Worm (Caenorhabditis elegans) whole organism, young adult: ENCODE results near the gene C04H5.7.
A peak's percentile ranks its signal among the peaks of the same experiment; 100 is the strongest.

Experiments
- B0261.1 ChIP-seq: sonication (generic microtip); optimal IDR thresholded peaks from 2 replicates; lab custom pipeline; 2016; ENCODE audit warnings: mild to moderate bottlenecking, missing genetic modification characterization, moderate library complexity, missing compliant biosample characterization
- C06A6.2 ChIP-seq: fragments of 200-800 bp; sonication (Bioruptor generic); conservative IDR thresholded peaks from 2 replicates; pipeline ENCODE4 v1.3.6; 2022; ENCODE audit warnings: missing genetic modification characterization, missing compliant biosample characterization
- D2030.7 ChIP-seq: fragments of 200-800 bp; sonication (Bioruptor generic); IDR thresholded peaks from 2 replicates; pipeline ENCODE4 v1.3.6; 2022; ENCODE audit warnings: missing genetic modification reagents, missing genetic modification characterization, missing compliant biosample characterization
- F10E7.11 ChIP-seq: sonication (generic microtip); optimal IDR thresholded peaks from 2 replicates; lab custom pipeline; 2017; ENCODE audit warnings: mild to moderate bottlenecking, missing genetic modification characterization, moderate library complexity, missing compliant biosample characterization
- F23B12.7 ChIP-seq: sonication (generic microtip); optimal IDR thresholded peaks from 2 replicates; lab custom pipeline; 2017; ENCODE audit warnings: missing genetic modification characterization, mild to moderate bottlenecking, missing compliant biosample characterization, antibody characterized with exemption, moderate library complexity; ENCODE audit not compliant: insufficient read depth
- F37B4.10 ChIP-seq: fragments of 200-800 bp; sonication (Bioruptor generic); IDR thresholded peaks from 2 replicates; pipeline ENCODE4 v1.3.6; 2022; ENCODE audit warnings: missing genetic modification characterization, missing compliant biosample characterization
- F49E8.2 ChIP-seq: sonication (generic microtip); optimal IDR thresholded peaks from 3 replicates; lab custom pipeline; 2017; ENCODE audit warnings: missing genetic modification characterization, mild to moderate bottlenecking, missing compliant biosample characterization, antibody characterized with exemption, moderate library complexity; ENCODE audit not compliant: insufficient read depth
- T07F8.4 ChIP-seq: sonication (generic microtip); optimal IDR thresholded peaks from 2 replicates; lab custom pipeline; 2016; ENCODE audit warnings: mild to moderate bottlenecking, missing genetic modification characterization, moderate library complexity, missing compliant biosample characterization
- Y95B8A.8 ChIP-seq: fragments of 200-800 bp; sonication (Bioruptor generic); IDR thresholded peaks from 2 replicates; pipeline ENCODE4 v1.3.6; 2022; ENCODE audit warnings: missing genetic modification reagents, missing genetic modification characterization, missing compliant biosample characterization
- aptf-3 ChIP-seq: fragments of 200-800 bp; sonication (Bioruptor generic); IDR thresholded peaks from 2 replicates; pipeline ENCODE4 v1.3.6; 2022; ENCODE audit warnings: missing genetic modification characterization, missing compliant biosample characterization
- atf-7 ChIP-seq: sonication (generic microtip); optimal IDR thresholded peaks from 2 replicates; lab custom pipeline; 2017; ENCODE audit warnings: mild to moderate bottlenecking, missing genetic modification characterization, missing compliant biosample characterization
- athp-1 ChIP-seq: sonication (generic microtip); optimal IDR thresholded peaks from 2 replicates; lab custom pipeline; 2017; ENCODE audit warnings: mild to moderate bottlenecking, missing genetic modification characterization, missing compliant biosample characterization
- attf-5 ChIP-seq: fragments of 200-800 bp; sonication (Bioruptor generic); optimal IDR thresholded peaks from 2 replicates; lab custom pipeline; 2018; ENCODE audit warnings: mild to moderate bottlenecking, missing genetic modification characterization, missing compliant biosample characterization
- attf-6 ChIP-seq: fragments of 200-800 bp; sonication (Bioruptor generic); IDR thresholded peaks from 2 replicates; pipeline ENCODE4 v1.3.6; 2022; ENCODE audit warnings: missing genetic modification reagents, missing genetic modification characterization, missing compliant biosample characterization
- cebp-1 ChIP-seq, 2 experiments: fragments of 200-800 bp in 1 of 2; sonication (Bioruptor generic) in 1 of 2; sonication (generic microtip) in 1 of 2; IDR thresholded peaks in 1 of 2; optimal IDR thresholded peaks in 1 of 2; 2 replicates each; pipeline versions ENCODE4 v1.3.6 to Lab custom; 2017 to 2022; ENCODE audit warnings: missing compliant biosample characterization in 2 of 2, missing genetic modification characterization in 2 of 2, mild to moderate bottlenecking in 1 of 2, missing genetic modification reagents in 1 of 2, moderate library complexity in 1 of 2
- cebp-2 ChIP-seq: fragments of 200-800 bp; sonication (Bioruptor generic); IDR thresholded peaks from 2 replicates; pipeline ENCODE4 v1.3.6; 2022; ENCODE audit warnings: missing genetic modification characterization, missing compliant biosample characterization
- ceh-100 ChIP-seq: fragments of 200-800 bp; sonication (Bioruptor generic); IDR thresholded peaks from 2 replicates; pipeline ENCODE4 v1.3.6; 2022; ENCODE audit warnings: missing genetic modification reagents, missing genetic modification characterization, missing compliant biosample characterization
- ceh-40 ChIP-seq: fragments of 200-800 bp; sonication (Bioruptor generic); IDR thresholded peaks from 2 replicates; pipeline ENCODE4 v1.3.6; 2022; ENCODE audit warnings: missing genetic modification characterization, missing compliant biosample characterization
- ceh-91 ChIP-seq: fragments of 200-800 bp; sonication (Bioruptor generic); IDR thresholded peaks from 2 replicates; pipeline ENCODE4 v1.3.6; 2022; ENCODE audit warnings: missing genetic modification reagents, missing genetic modification characterization, missing compliant biosample characterization
- dpff-1 ChIP-seq: sonication (generic microtip); optimal IDR thresholded peaks from 2 replicates; lab custom pipeline; 2017; ENCODE audit warnings: mild to moderate bottlenecking, missing genetic modification characterization, missing compliant biosample characterization
- efl-1 ChIP-seq: fragments of 150-350 bp; optimal IDR thresholded peaks from 2 replicates; lab custom pipeline; 2014; ENCODE audit warnings: missing biosample characterization, missing genetic modification reagents, missing genetic modification characterization
- egl-44 ChIP-seq: fragments of 200-800 bp; sonication (Bioruptor generic); IDR thresholded peaks from 2 replicates; pipeline ENCODE4 v1.3.6; 2022; ENCODE audit warnings: missing genetic modification reagents, missing genetic modification characterization, missing compliant biosample characterization
- ekl-4 ChIP-seq: fragments of 200-800 bp; sonication (Bioruptor generic); IDR thresholded peaks from 2 replicates; pipeline ENCODE4 v1.3.6; 2022; ENCODE audit warnings: missing genetic modification reagents, missing genetic modification characterization, missing compliant biosample characterization
- gei-17 ChIP-seq: fragments of 200-800 bp; sonication (Bioruptor generic); optimal IDR thresholded peaks from 2 replicates; lab custom pipeline; 2018; ENCODE audit warnings: mild to moderate bottlenecking, missing genetic modification characterization, missing compliant biosample characterization
- hlh-26 ChIP-seq: fragments of 200-800 bp; sonication (Bioruptor generic); conservative IDR thresholded peaks from 2 replicates; pipeline ENCODE4 v1.3.6; 2022; ENCODE audit warnings: missing genetic modification reagents, missing genetic modification characterization, missing compliant biosample characterization
- hsf-1 ChIP-seq: fragments of 200-800 bp; sonication (Bioruptor generic); IDR thresholded peaks from 2 replicates; pipeline ENCODE4 v1.3.6; 2022; ENCODE audit warnings: missing genetic modification reagents, missing genetic modification characterization, missing compliant biosample characterization
- let-526 ChIP-seq: fragments of 200-800 bp; sonication (Bioruptor generic); IDR thresholded peaks from 2 replicates; pipeline ENCODE4 v1.3.6; 2022; ENCODE audit warnings: missing genetic modification reagents, missing genetic modification characterization, missing compliant biosample characterization
- let-607 ChIP-seq, 2 experiments: fragments of 200-800 bp in 1 of 2; sonication (Bioruptor generic) in 1 of 2; sonication (generic microtip) in 1 of 2; optimal IDR thresholded peaks; 2 replicates each; lab custom pipeline; 2016 to 2018; ENCODE audit warnings: mild to moderate bottlenecking in 2 of 2, missing compliant biosample characterization in 2 of 2, missing genetic modification characterization in 2 of 2, moderate library complexity in 2 of 2, missing genotype in 1 of 2
- lin-26 ChIP-seq: fragments of 200-800 bp; sonication (Bioruptor generic); IDR thresholded peaks from 2 replicates; pipeline ENCODE4 v1.3.6; 2022; ENCODE audit warnings: missing genetic modification reagents, missing genetic modification characterization, missing compliant biosample characterization
- lsl-1 ChIP-seq: fragments of 200-800 bp; sonication (Bioruptor generic); optimal IDR thresholded peaks from 2 replicates; lab custom pipeline; 2018; ENCODE audit warnings: mild to moderate bottlenecking, missing genetic modification characterization, moderate library complexity, missing compliant biosample characterization
- lsy-27 ChIP-seq: sonication (generic microtip); optimal IDR thresholded peaks from 2 replicates; lab custom pipeline; 2017; ENCODE audit warnings: missing genetic modification characterization, mild to moderate bottlenecking, missing compliant biosample characterization, antibody characterized with exemption, missing genotype, borderline replicate concordance; ENCODE audit not compliant: insufficient read depth
- madf-10 ChIP-seq: sonication (generic microtip); optimal IDR thresholded peaks from 2 replicates; lab custom pipeline; 2016; ENCODE audit warnings: mild to moderate bottlenecking, missing genetic modification characterization, missing compliant biosample characterization
- mes-4 ChIP-seq: sonication (generic microtip); optimal IDR thresholded peaks from 2 replicates; lab custom pipeline; 2016; ENCODE audit warnings: missing genotype, missing genetic modification characterization, missing compliant biosample characterization
- nfya-2 ChIP-seq: fragments of 200-800 bp; sonication (Bioruptor generic); IDR thresholded peaks from 2 replicates; pipeline ENCODE4 v1.3.6; 2022; ENCODE audit warnings: missing genetic modification reagents, missing genetic modification characterization, missing compliant biosample characterization
- nhr-179 ChIP-seq: sonication (generic microtip); optimal IDR thresholded peaks from 2 replicates; lab custom pipeline; 2016; ENCODE audit warnings: mild to moderate bottlenecking, missing genetic modification characterization, missing compliant biosample characterization
- nhr-27 ChIP-seq: fragments of 200-800 bp; sonication (Bioruptor generic); optimal IDR thresholded peaks from 2 replicates; lab custom pipeline; 2018; ENCODE audit warnings: mild to moderate bottlenecking, missing genetic modification characterization, moderate library complexity, missing compliant biosample characterization
- nhr-80 ChIP-seq: sonication (generic microtip); optimal IDR thresholded peaks from 2 replicates; lab custom pipeline; 2016; ENCODE audit warnings: missing genetic modification characterization, missing compliant biosample characterization
- pbrm-1 ChIP-seq: fragments of 200-800 bp; sonication (Bioruptor generic); IDR thresholded peaks from 2 replicates; pipeline ENCODE4 v1.3.6; 2022; ENCODE audit warnings: missing genetic modification reagents, missing genetic modification characterization, missing compliant biosample characterization
- sdz-38 ChIP-seq: sonication (generic microtip); optimal IDR thresholded peaks from 2 replicates; lab custom pipeline; 2016; ENCODE audit warnings: missing genotype, missing genetic modification characterization, missing compliant biosample characterization
- snpc-1.3 ChIP-seq: sonication (generic microtip); optimal IDR thresholded peaks from 2 replicates; lab custom pipeline; 2017; ENCODE audit warnings: missing genetic modification characterization, mild to moderate bottlenecking, missing compliant biosample characterization, antibody characterized with exemption, moderate library complexity, missing genotype, missing genetic modification reagents; ENCODE audit not compliant: insufficient read depth
- somi-1 ChIP-seq: fragments of 200-800 bp; sonication (Bioruptor generic); optimal IDR thresholded peaks from 2 replicates; lab custom pipeline; 2018; ENCODE audit warnings: mild to moderate bottlenecking, missing genetic modification characterization, missing compliant biosample characterization
- sptf-2 ChIP-seq: fragments of 200-800 bp; sonication (Bioruptor generic); optimal IDR thresholded peaks from 2 replicates; lab custom pipeline; 2018; ENCODE audit warnings: mild to moderate bottlenecking, missing genetic modification characterization, missing compliant biosample characterization
- tbx-9 ChIP-seq: sonication (generic microtip); optimal IDR thresholded peaks from 2 replicates; lab custom pipeline; 2016; ENCODE audit warnings: borderline replicate concordance, missing genetic modification characterization, inconsistent platforms, missing compliant biosample characterization
- tlf-1 ChIP-seq: fragments of 200-800 bp; sonication (Bioruptor generic); optimal IDR thresholded peaks from 2 replicates; lab custom pipeline; 2018; ENCODE audit warnings: mild to moderate bottlenecking, missing genetic modification characterization, missing compliant biosample characterization
- unc-130 ChIP-seq: sonication (generic microtip); optimal IDR thresholded peaks from 2 replicates; lab custom pipeline; 2016; ENCODE audit warnings: missing genetic modification reagents, missing genetic modification characterization, missing compliant biosample characterization
- xnd-1 ChIP-seq: sonication (generic microtip); optimal IDR thresholded peaks from 2 replicates; lab custom pipeline; 2016; ENCODE audit warnings: missing genotype, missing genetic modification reagents, missing genetic modification characterization, missing compliant biosample characterization
- ztf-22 ChIP-seq: fragments of 200-800 bp; sonication (Bioruptor generic); optimal IDR thresholded peaks from 2 replicates; lab custom pipeline; 2018; ENCODE audit warnings: mild to moderate bottlenecking, missing genetic modification characterization, moderate library complexity, missing compliant biosample characterization
- ztf-26 ChIP-seq: sonication (generic microtip); optimal IDR thresholded peaks from 2 replicates; lab custom pipeline; 2017; ENCODE audit warnings: missing genetic modification characterization, missing compliant biosample characterization

C04H5.7 gene

ce11 chrII:14488661-14489060 is 49.1 kb upstream of the C04H5.7 start, which contains the start of gene usp-14 (continued):
- TF ChIP-seq cebp-2 (GFP tag; lab: Robert Waterston, UW) (no peak), F49E8.2 (no peak), F23B12.7 (tag; lab: Kevin White, UChicago) (peak; percentile 50), ztf-22 (GFP tag; lab: Kevin White, UChicago) (no peak), T07F8.4 (no peak), atf-7 (tag; lab: Kevin White, UChicago) (no peak), dpff-1 (tag; lab: Kevin White, UChicago) (no peak), ztf-26 (no peak), athp-1 (no peak), hlh-26 (no peak), hsf-1 (no peak), nhr-179 (tag; lab: Kevin White, UChicago) (no peak), efl-1 (GFP tag; lab: Kevin White, UChicago) (peak; percentile 76), attf-5 (GFP tag; lab: Kevin White, UChicago) (peak; percentile 74), attf-6 (GFP tag; lab: Robert Waterston, UW) (no peak), pbrm-1 (peak; percentile 62), ceh-100 (GFP tag; lab: Robert Waterston, UW) (peak; percentile 40; the same call in 1 of the 2 replicates), D2030.7 (peak; percentile 44; the same call in 1 of the 2 replicates), F37B4.10 (GFP tag; lab: Robert Waterston, UW) (no peak), let-607 (tag; optimal IDR thresholded peaks at IDR 0.05; lab: Kevin White, UChicago) (peak in 1 of 2 experiments; percentile 29), lsy-27 (tag; lab: Kevin White, UChicago) (no peak), egl-44 (GFP tag; lab: Robert Waterston, UW) (no peak), mes-4 (tag; lab: Kevin White, UChicago) (no peak), nhr-80 (tag; lab: Kevin White, UChicago) (peak; percentile 17), snpc-1.3 (tag; lab: Kevin White, UChicago) (no peak), B0261.1 (no peak), ekl-4 (no peak), tlf-1 (GFP tag; lab: Kevin White, UChicago) (peak; percentile 18), nfya-2 (GFP tag; lab: Robert Waterston, UW) (no peak), aptf-3 (GFP tag; lab: Robert Waterston, UW) (no peak), somi-1 (no peak), Y95B8A.8 (no peak), F10E7.11 (no peak), ceh-40 (GFP tag; lab: Robert Waterston, UW) (no peak), lin-26 (no peak), nhr-27 (tag; lab: Kevin White, UChicago) (no peak), xnd-1 (tag; lab: Kevin White, UChicago) (peak; percentile 4), sdz-38 (no peak), let-526 (GFP tag; lab: Robert Waterston, UW) (no peak), sptf-2 (GFP tag; lab: Kevin White, UChicago) (no peak), unc-130 (no peak), cebp-1 (GFP tag; IDR thresholded peaks at IDR 0.05; lab: Robert Waterston, UW) (peak; percentile 54), cebp-1 (tag; optimal IDR thresholded peaks at IDR 0.05; lab: Kevin White, UChicago) (peak; percentile 94), gei-17 (no peak), lsl-1 (GFP tag; lab: Kevin White, UChicago) (peak; percentile 35), tbx-9 (no peak), madf-10 (tag; lab: Kevin White, UChicago) (no peak), ceh-91 (GFP tag; lab: Robert Waterston, UW) (peak; percentile 13; the same call in 1 of the 2 replicates), C06A6.2 (GFP tag; lab: Robert Waterston, UW) (no peak)
